Fruit fly (Drosophila melanogaster): Measurements from ENCODE around the gene Gem2.

Gene Gem2

DNA sequence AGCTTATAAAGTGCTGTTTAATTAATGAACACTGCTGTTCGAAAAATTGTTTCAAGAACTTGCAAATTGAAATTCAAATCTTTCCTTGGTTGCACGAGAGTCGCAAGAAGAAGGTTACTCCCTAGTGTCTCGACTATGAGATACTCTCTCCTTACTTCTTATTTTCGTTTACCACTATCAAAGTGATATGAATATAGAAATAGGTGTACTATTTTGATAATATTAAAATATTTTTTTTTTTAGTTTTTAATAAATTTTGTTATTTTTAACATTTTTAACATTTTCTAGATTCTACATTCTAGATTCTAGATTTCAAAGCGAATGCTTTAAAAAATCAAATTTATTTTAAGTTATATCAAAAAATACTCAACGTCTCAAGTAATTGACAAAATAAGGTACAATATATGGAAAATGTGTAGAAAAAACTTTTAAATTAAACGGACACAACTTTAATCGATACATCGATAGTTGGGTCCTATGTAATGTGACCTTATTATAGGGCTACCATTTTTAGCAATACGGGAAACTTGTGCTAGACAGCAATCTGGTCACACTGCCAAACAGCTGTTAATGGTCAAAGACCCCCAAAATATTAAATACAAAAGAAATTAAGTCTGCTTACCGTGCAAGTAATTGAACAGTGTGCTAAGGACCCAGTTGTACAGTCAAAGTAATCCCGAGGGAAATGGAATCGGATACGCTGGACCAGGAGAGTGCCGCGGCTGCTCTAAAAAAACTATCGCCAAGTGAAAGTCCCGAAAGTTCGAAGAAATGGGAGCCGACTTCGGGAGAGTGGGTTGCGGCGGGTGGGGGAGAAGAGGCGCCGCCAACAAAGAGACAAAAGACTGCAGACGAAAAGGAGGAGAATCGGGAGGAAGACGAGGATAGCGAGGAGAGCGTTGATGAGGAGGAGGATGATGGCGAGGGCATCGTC, 7.8 kb downstream of the Gem2 start, which contains the start of gene MESR6:
MESR6 (plus strand) TSS at position 546 of the 934 bp plus-strand sequence.
- no peak for TF ChIP-seq Sin3A (optimal IDR thresholded peaks at IDR 0.05)
- TF ChIP-seq insv (optimal IDR thresholded peaks at IDR 0.05): no peak
- no peak for TF ChIP-seq h (optimal IDR thresholded peaks at IDR 0.05)
- no peak for TF ChIP-seq psq (optimal IDR thresholded peaks at IDR 0.05)
- no peak for TF ChIP-seq ttk (optimal IDR thresholded peaks at IDR 0.05)
- TF ChIP-seq Myc (optimal IDR thresholded peaks at IDR 0.05): no peak

DNA sequence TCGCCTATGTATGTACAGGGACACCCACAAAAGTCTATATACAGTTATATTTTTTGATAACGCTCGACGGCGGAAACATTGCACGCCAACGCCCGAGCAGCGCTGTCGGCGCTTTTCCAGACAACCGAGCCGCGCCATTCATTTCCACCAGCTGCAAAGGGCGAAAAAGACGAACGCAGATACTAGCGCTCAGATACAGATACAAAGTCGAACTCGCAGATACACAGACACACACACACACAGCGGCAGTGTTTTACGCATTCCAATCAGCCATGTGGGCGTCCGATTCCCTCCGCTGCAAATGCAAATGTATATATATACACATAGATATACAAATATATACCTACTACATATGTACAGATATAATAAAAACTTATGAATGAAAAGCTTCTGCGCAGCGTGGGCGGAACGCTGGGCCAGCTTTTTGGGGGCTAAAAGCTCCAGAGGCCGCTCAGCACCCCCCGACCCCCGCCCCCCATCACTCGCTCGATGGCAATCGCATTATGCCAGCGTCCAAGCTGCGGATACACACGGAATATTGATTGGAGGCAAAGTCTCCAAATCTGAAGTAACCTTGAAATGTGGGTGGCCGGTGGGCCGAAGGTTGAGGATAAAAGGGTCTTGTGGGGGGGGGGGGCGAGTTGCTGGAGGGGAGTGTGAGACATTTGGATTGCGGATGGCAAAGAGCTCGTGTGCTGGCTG, 8.6 kb downstream of the Gem2 start:
- TF ChIP-seq psq (optimal IDR thresholded peaks at IDR 0.05) (no peak), h (optimal IDR thresholded peaks at IDR 0.05) (no peak), Myc (optimal IDR thresholded peaks at IDR 0.05) (no peak), ttk (optimal IDR thresholded peaks at IDR 0.05) (no peak), insv (optimal IDR thresholded peaks at IDR 0.05) (no peak), Sin3A (optimal IDR thresholded peaks at IDR 0.05) (no peak)

DNA sequence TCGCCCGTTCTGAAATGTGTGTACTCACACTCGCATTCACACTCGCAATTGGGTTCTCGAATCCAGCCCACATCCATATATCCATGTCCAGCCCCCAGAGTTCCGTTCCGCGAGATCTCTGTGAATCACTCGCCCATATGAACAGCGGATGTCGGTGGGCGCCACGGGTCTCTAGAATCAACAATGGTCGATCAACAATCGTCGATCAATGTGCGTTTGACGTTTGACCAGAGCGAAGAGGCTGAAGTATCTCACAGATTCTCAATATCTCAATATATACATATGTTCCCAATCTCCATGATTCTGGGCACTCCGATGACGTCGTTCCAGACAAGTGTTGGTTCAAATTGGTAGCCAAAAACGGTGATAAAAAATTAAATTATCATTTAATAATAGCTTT, 11.0 kb downstream of the Gem2 start:
- no peak for TF ChIP-seq h (optimal IDR thresholded peaks at IDR 0.05)

DNA sequence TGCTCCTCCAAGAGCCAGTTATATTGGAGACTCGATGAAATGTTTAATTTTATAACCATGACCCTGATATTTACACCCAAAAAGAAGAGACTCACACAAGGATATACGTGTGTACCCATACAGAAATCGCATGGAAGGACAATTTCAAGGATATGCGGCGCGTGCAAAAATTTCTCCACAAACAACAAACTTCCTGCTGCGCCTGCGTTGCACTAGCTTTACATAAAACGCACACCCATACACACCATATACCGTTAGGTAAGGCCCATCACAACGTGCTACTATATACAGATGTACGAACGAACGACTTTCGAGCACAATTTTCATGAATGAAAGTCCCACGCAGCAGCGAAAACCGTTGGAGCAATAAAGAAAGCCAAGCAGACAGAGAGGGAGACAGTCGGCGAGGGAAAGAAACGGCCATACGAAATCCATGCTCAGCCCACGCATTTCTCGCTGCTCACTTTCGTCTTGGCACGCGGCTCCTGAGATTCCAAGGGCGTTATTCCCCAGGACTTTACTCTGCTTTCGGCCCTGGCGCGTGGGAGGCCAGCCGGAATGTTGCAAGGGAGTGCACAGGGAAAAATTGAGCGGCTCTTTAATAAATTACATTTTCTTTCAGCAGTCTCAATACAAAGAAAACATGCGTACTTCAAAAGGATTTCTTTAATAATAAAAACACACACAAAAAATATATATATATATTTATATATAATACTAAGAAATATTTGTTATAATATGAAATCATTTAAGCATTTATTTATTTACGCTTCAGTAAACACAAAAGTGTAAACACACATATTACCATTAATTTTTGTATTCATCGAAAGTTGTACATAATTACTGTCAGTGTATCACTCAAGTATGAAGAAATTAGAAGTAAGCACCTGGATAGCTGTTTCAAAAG, 12.5 kb downstream of the Gem2 start:
- TF ChIP-seq insv (optimal IDR thresholded peaks at IDR 0.05) (no peak), h (optimal IDR thresholded peaks at IDR 0.05) (no peak), Myc (optimal IDR thresholded peaks at IDR 0.05) (no peak), ttk (optimal IDR thresholded peaks at IDR 0.05) (no peak), psq (optimal IDR thresholded peaks at IDR 0.05) (no peak), Sin3A (optimal IDR thresholded peaks at IDR 0.05) (no peak)

DNA sequence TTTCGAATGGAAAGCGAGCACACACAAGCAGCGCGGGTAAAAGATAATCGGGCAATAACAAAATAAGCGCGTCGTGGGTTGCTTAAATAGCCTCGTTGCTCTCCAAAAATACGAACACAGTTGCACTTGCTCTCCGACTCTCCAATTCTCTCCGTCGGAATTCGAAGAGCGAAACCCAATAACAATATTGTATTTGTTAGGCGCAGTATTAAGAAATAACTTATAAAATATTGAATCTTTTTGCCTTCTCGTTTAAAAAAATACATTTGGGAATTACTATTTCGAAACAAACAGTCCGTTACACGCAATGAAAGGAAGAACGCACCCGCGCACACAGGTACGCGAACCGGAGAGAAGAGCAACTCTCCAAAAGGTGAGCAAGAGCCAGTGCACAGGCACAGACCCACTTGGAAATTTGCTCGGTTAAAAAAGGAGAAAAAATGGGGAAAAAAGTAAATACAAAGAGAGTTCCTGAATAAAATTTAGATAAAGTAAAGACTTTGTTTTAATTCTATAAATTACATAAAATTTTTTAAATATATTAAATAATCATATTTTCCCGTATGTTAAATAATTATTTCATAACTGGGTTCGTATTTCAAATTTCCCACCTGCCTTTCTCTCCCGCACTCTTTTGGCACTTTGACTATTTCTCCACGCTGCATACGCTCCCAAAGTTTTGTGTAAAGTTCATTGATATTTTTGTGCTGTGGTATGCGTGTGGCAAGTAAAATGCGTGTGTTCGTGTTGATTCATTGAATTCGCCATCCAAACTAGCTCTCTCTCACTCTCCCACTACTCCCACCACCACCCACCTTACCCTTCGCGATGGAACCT, 13.6 kb downstream of the Gem2 start, which contains the start of gene Mkp3:
Mkp3 (minus strand) TSS at position 63 of the 837 bp plus-strand sequence.
- TF ChIP-seq Sin3A (optimal IDR thresholded peaks at IDR 0.05) (no peak), Myc (optimal IDR thresholded peaks at IDR 0.05) (no peak), h (optimal IDR thresholded peaks at IDR 0.05) (no peak), ttk (optimal IDR thresholded peaks at IDR 0.05) (no peak), insv (optimal IDR thresholded peaks at IDR 0.05) (no peak), psq (optimal IDR thresholded peaks at IDR 0.05) (no peak)

DNA sequence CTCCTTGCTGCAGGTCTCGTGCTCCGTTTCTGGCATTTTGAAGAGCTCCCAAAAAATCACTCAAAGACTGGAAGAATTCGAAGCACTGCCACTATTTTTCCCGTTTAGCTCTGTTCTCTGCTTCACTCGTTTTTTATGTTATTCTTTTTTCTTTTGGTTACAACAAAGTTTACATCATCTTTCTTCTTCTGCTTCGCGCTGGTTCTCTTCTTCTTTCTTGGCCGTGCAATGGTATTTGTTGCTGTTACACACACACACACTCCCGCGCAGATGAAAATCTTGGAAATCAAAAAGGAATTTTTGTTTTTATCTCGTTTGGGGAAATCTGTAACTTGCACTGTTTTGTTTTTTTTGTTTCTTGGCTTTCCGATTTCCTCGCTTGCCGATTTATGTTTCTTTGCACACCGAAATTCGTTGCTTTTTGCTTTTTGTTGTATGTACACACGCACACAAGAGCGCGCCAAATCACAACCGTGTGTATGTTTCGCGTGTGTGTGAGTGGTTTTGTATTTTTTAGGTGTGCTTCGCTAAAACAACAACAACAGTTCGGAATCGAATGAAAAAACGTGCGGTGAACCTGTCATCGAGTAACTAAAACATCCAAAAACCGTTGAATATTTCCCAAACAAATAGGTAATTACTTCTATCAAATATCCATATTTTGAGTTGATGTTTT, 14.3 kb downstream of the Gem2 start:
- TF ChIP-seq Sin3A (optimal IDR thresholded peaks at IDR 0.05) (no peak), insv (optimal IDR thresholded peaks at IDR 0.05) (no peak), ttk (optimal IDR thresholded peaks at IDR 0.05) (no peak), psq (optimal IDR thresholded peaks at IDR 0.05) (no peak), h (optimal IDR thresholded peaks at IDR 0.05) (no peak), Myc (optimal IDR thresholded peaks at IDR 0.05) (no peak)

DNA sequence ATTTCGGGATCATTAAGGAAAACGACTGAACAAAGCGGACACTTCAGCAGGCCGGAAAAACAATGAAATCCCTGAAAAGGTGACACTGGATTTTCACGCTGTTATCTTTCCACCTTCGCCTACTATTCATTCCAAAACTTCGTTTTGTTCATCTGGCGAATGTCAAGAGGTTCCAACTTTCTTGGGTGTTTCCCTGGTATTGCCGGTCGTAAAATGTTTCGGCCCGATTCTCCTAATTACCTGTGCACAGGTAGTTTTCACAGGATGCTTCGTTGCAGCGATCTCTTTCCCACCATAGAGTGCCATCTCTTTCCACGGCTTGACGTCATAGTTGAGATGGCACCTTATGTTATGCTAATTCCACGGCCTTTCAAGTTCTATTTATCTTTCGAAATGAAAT, 17.0 kb downstream of the Gem2 start:
- no peak for TF ChIP-seq h (optimal IDR thresholded peaks at IDR 0.05)
- TF ChIP-seq psq (optimal IDR thresholded peaks at IDR 0.05): no peak
- TF ChIP-seq ttk (optimal IDR thresholded peaks at IDR 0.05): no peak

DNA sequence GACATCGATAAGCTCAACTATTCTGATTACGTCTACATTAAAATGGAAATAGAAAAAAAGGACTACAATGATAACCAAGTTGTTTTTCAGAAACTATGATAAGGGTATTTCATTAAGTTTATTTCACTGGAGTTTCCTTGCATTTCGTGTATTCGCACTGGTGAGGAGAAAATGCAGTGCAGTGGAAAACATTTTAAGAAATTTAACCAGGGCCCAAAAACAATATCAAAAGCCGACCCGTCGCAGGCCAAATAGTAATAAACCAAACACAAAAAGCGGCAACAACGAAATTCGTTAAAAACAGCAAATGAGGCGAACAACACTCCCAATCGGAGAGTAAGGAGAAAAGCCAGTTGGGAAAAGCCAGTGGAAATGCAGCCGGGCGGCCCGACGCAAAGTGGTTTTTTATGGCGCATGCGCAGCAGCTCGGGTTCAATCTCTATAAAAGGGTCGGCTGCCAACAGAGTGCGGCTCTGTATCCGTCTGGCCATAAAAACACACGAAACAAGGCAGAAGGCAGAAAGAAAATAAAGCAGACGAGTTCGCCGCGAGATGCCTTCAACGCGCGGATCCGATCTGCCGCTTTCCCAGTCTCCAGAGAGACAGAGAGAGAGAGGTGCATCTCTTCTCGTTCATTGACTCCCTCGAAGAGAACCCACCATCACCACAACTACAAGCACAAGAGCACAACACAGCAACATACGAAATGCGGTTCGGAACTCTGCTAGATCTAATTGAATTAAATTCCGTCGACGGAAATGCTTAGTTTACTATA, 19.1 kb downstream of the Gem2 start:
- TF ChIP-seq Sin3A (optimal IDR thresholded peaks at IDR 0.05): no peak
- TF ChIP-seq insv (optimal IDR thresholded peaks at IDR 0.05): no peak

DNA sequence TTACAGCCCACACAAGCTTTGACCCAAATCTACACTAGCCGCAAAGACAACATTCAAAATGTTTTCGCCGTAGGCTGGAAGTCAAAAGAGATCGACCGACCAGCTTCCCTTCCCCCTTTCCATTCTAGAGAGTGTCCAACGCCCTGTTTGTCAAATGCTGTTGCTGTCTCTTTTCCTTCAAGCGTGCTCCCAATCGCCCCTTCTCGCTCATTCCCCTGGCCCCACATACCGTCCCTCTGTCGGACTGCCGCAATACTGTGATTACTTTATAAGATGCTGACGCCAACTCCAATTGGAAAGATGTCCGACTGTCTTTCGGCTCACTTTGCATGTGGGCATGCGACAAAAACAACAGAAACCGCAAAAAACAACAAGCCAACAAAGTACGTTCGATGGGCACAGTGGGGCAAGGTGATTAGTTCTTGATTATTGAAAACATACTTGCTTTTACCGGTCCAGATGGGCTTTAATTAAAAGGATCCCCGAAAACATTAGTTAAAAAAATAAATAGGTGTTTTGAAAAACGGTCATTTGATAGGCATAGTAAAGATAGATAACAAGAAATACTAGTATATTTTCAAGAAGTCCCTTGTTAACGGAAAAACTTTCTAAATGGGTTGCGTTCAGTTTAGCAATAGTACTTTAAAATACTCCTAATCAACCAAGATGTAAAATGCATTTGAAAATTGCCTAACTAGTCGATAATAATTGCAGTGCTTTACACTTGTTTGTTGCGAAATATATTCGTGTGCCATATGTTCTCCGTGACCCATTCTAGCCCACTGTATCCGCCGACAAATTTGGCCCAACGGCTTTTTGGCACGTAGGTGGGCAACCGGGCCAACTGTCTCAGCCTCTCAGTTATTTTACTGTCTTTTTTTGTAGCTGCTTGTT, 20.1 kb downstream of the Gem2 start:
- TF ChIP-seq Sin3A (optimal IDR thresholded peaks at IDR 0.05) (no peak), Myc (optimal IDR thresholded peaks at IDR 0.05) (no peak), ttk (optimal IDR thresholded peaks at IDR 0.05) (no peak), h (optimal IDR thresholded peaks at IDR 0.05) (no peak), psq (optimal IDR thresholded peaks at IDR 0.05) (no peak), insv (optimal IDR thresholded peaks at IDR 0.05) (no peak)
